Worm (Caenorhabditis elegans) whole organism, L2 larva: ENCODE results near the gene C08F11.17.

Experiments
- C34F6.9 ChIP-seq: fragments of 150-350 bp; optimal IDR thresholded peaks from 2 replicates; lab custom pipeline; 2014; ENCODE audit warnings: missing biosample characterization, missing genetic modification characterization
- egl-27 ChIP-seq: sonication (generic microtip); optimal IDR thresholded peaks from 3 replicates; lab custom pipeline; 2017; ENCODE audit warnings: missing biosample characterization, missing genetic modification reagents, missing genetic modification characterization
- mab-5 ChIP-seq: fragments of 150-350 bp; optimal IDR thresholded peaks from 2 replicates; lab custom pipeline; 2014; ENCODE audit warnings: missing biosample characterization, missing genetic modification characterization
- ztf-11 ChIP-seq: sonication (generic microtip); optimal IDR thresholded peaks from 2 replicates; lab custom pipeline; 2017; ENCODE audit warnings: missing biosample characterization, missing genetic modification characterization

- no peak for TF ChIP-seq C34F6.9 (tag; lab: Kevin White, UChicago)
- peak; percentile 89 for TF ChIP-seq mab-5
- TF ChIP-seq ztf-11 = no peak
- TF ChIP-seq egl-27 (tag; lab: Kevin White, UChicago) = no peak
These were observed 39.3 kb upstream of the C08F11.17 start, which contains the start of gene T23G4.2 for ce11 chrIV:13689302-13689880.
